Worm (Caenorhabditis elegans) whole organism, L3 larva: Measurements from ENCODE around the gene act-2.

ENCODE experiments used
- R02D3.7 ChIP-seq: fragments of 150-350 bp; optimal IDR thresholded peaks from 2 replicates; lab custom pipeline; 2014; ENCODE audit warnings: missing biosample characterization, missing genetic modification characterization
- ZK546.5 ChIP-seq: sonication (generic microtip); optimal IDR thresholded peaks from 2 replicates; lab custom pipeline; 2017; ENCODE audit warnings: missing biosample characterization, missing genetic modification characterization
- aly-2 ChIP-seq: fragments of 150-350 bp; optimal IDR thresholded peaks from 2 replicates; lab custom pipeline; 2014; ENCODE audit warnings: missing biosample characterization, missing genetic modification characterization
- ama-1 ChIP-seq: fragments of 150-350 bp; optimal IDR thresholded peaks from 2 replicates; lab custom pipeline; 2018
- ceh-16 ChIP-seq: sonication (generic microtip); optimal IDR thresholded peaks from 2 replicates; lab custom pipeline; 2017; ENCODE audit warnings: missing biosample characterization, missing genetic modification characterization
- ceh-28 ChIP-seq: fragments of 150-350 bp; optimal IDR thresholded peaks from 2 replicates; lab custom pipeline; 2014; ENCODE audit warnings: missing biosample characterization, missing genetic modification reagents, missing genetic modification characterization
- ceh-82 ChIP-seq: fragments of 150-350 bp; optimal IDR thresholded peaks from 2 replicates; lab custom pipeline; 2014; ENCODE audit warnings: missing biosample characterization, missing genetic modification characterization
- ceh-9 ChIP-seq: sonication (generic microtip); optimal IDR thresholded peaks from 2 replicates; lab custom pipeline; 2018; ENCODE audit warnings: missing biosample characterization, missing genetic modification characterization
- egl-5 ChIP-seq: fragments of 150-350 bp; optimal IDR thresholded peaks from 2 replicates; lab custom pipeline; 2017; ENCODE audit warnings: missing biosample characterization, missing genetic modification reagents, missing genetic modification characterization, inconsistent platforms
- elt-1 ChIP-seq: fragments of 150-350 bp; optimal IDR thresholded peaks from 2 replicates; lab custom pipeline; 2014; ENCODE audit warnings: missing biosample characterization, missing genetic modification characterization
- elt-2 ChIP-seq: sonication (generic microtip); optimal IDR thresholded peaks from 2 replicates; lab custom pipeline; 2016; ENCODE audit warnings: missing genetic modification reagents, mild to moderate bottlenecking, missing genetic modification characterization, missing compliant biosample characterization
- elt-3 ChIP-seq, 3 experiments: fragments of 150-350 bp in 1 of 3; sonication (generic microtip) in 2 of 3; optimal IDR thresholded peaks; 2 replicates in 2 of 3; 4 replicates in 1 of 3; lab custom pipeline; 2014 to 2017; ENCODE audit warnings: missing biosample characterization in 3 of 3, missing genetic modification characterization in 3 of 3
- fkh-10 ChIP-seq: sonication (generic microtip); optimal IDR thresholded peaks from 2 replicates; lab custom pipeline; 2017; ENCODE audit warnings: missing biosample characterization, missing genetic modification reagents, missing genetic modification characterization
- fkh-2 ChIP-seq: fragments of 150-350 bp; optimal IDR thresholded peaks from 2 replicates; lab custom pipeline; 2014; ENCODE audit warnings: missing biosample characterization, missing genetic modification reagents, missing genetic modification characterization
- jun-1 ChIP-seq: fragments of 150-350 bp; optimal IDR thresholded peaks from 2 replicates; lab custom pipeline; 2014; ENCODE audit warnings: missing biosample characterization, missing genetic modification reagents, missing genetic modification characterization
- lin-15B ChIP-seq: fragments of 150-350 bp; optimal IDR thresholded peaks from 2 replicates; lab custom pipeline; 2014; ENCODE audit warnings: missing biosample characterization, missing genetic modification characterization
- mml-1 ChIP-seq: fragments of 150-350 bp; sonication (generic microtip); optimal IDR thresholded peaks from 3 replicates; lab custom pipeline; 2014; ENCODE audit warnings: missing biosample characterization, missing genetic modification characterization
- nfya-1 ChIP-seq: sonication (generic microtip); optimal IDR thresholded peaks from 2 replicates; lab custom pipeline; 2017; ENCODE audit warnings: missing genetic modification characterization, mild to moderate bottlenecking, missing compliant biosample characterization, antibody characterized with exemption, moderate library complexity; ENCODE audit not compliant: insufficient read depth
- nhr-11 ChIP-seq: fragments of 150-350 bp; optimal IDR thresholded peaks from 2 replicates; lab custom pipeline; 2014; ENCODE audit warnings: missing biosample characterization, missing genetic modification characterization
- nhr-23 ChIP-seq: fragments of 150-350 bp; optimal IDR thresholded peaks from 2 replicates; lab custom pipeline; 2014; ENCODE audit warnings: missing biosample characterization, missing genetic modification reagents, missing genetic modification characterization
- nhr-25 ChIP-seq: sonication (generic microtip); optimal IDR thresholded peaks from 2 replicates; lab custom pipeline; 2017; ENCODE audit warnings: missing biosample characterization, missing genetic modification characterization
- nhr-43 ChIP-seq: sonication (generic microtip); optimal IDR thresholded peaks from 2 replicates; lab custom pipeline; 2016; ENCODE audit warnings: mild to moderate bottlenecking, missing genetic modification characterization, missing compliant biosample characterization; ENCODE audit not compliant: poor library complexity, severe bottlenecking
- nhr-77 ChIP-seq: fragments of 150-350 bp; optimal IDR thresholded peaks from 2 replicates; lab custom pipeline; 2014; ENCODE audit warnings: missing biosample characterization, missing genetic modification characterization
- pqm-1 ChIP-seq: fragments of 150-350 bp; optimal IDR thresholded peaks from 2 replicates; lab custom pipeline; 2017; ENCODE audit warnings: missing biosample characterization, missing genetic modification characterization, inconsistent platforms
- sea-2 ChIP-seq: fragments of 150-350 bp; sonication (generic microtip); optimal IDR thresholded peaks from 4 replicates; lab custom pipeline; 2014; ENCODE audit warnings: missing biosample characterization, missing genetic modification reagents, missing genetic modification characterization
- snpc-4 ChIP-seq: fragments of 150-350 bp; optimal IDR thresholded peaks from 2 replicates; lab custom pipeline; 2014; ENCODE audit warnings: missing biosample characterization, missing genetic modification characterization
- tbx-2 ChIP-seq: sonication (generic microtip); optimal IDR thresholded peaks from 2 replicates; lab custom pipeline; 2016; ENCODE audit warnings: mild to moderate bottlenecking, missing genetic modification characterization, missing compliant biosample characterization
- unc-39 ChIP-seq: sonication (generic microtip); optimal IDR thresholded peaks from 4 replicates; lab custom pipeline; 2017; ENCODE audit warnings: missing biosample characterization, missing genetic modification characterization
- zag-1 ChIP-seq: fragments of 150-350 bp; optimal IDR thresholded peaks from 2 replicates; lab custom pipeline; 2014; ENCODE audit warnings: missing biosample characterization, missing genetic modification characterization
- ztf-4 ChIP-seq: fragments of 150-350 bp; optimal IDR thresholded peaks from 2 replicates; lab custom pipeline; 2014; ENCODE audit warnings: missing biosample characterization, missing genetic modification characterization

The act-2 gene

ce11 chrV:11095873-11096272 lies 17.9 kb upstream of the act-2 start, which contains the start of gene Y42A5A.3:
TSS of gene Y42A5A.3 (minus strand) at chrV:11095973.
- TF ChIP-seq fkh-10 (GFP tag; lab: Kevin White, UChicago) (no peak), ceh-16 (tag; lab: Kevin White, UChicago) (no peak), ama-1 (lab: Kevin White, UChicago) (no peak), elt-1 (tag; lab: Kevin White, UChicago) (no peak), fkh-2 (tag; lab: Kevin White, UChicago) (no peak), unc-39 (no peak), sea-2 (GFP tag; lab: Kevin White, UChicago) (no peak), R02D3.7 (tag; lab: Kevin White, UChicago) (no peak), nhr-77 (no peak)

ce11 chrV:11094698-11095097 lies 16.7 kb upstream of the act-2 start:
- TF ChIP-seq mml-1 (no peak), nhr-11 (tag; lab: Kevin White, UChicago) (no peak), ceh-9 (tag; lab: Kevin White, UChicago) (no peak), nhr-77 (no peak), egl-5 (tag; lab: Kevin White, UChicago) (no peak), elt-1 (tag; lab: Kevin White, UChicago) (peak; percentile 35), aly-2 (no peak), unc-39 (no peak), snpc-4 (tag; lab: Kevin White, UChicago) (no peak), nfya-1 (no peak), ZK546.5 (tag; lab: Kevin White, UChicago) (no peak), fkh-10 (GFP tag; lab: Kevin White, UChicago) (no peak), tbx-2 (no peak), nhr-43 (tag; lab: Kevin White, UChicago) (no peak), ceh-28 (tag; lab: Kevin White, UChicago) (no peak), pqm-1 (no peak), nhr-23 (peak; percentile 2), R02D3.7 (tag; lab: Kevin White, UChicago) (no peak), jun-1 (tag; lab: Kevin White, UChicago) (peak; percentile 25), ceh-82 (no peak), ztf-4 (tag; lab: Kevin White, UChicago) (no peak), lin-15B (tag; lab: Kevin White, UChicago) (no peak), elt-3 (tag; optimal IDR thresholded peaks at IDR 0.05; lab: Kevin White, UChicago) (no peak), nhr-25 (tag; lab: Kevin White, UChicago) (no peak), fkh-2 (tag; lab: Kevin White, UChicago) (no peak)

- TF ChIP-seq zag-1 (tag; lab: Kevin White, UChicago) (no peak), elt-1 (tag; lab: Kevin White, UChicago) (peak; percentile 65), nhr-25 (tag; lab: Kevin White, UChicago) (peak; percentile 13)
- TF ChIP-seq, all 47 proteins: peak for 2
Measured at ce11 chrV:11093163-11094091, 15.5 kb upstream of the act-2 start, which contains the start of gene lact-8. TSS of gene lact-8 (minus strand) at chrV:11093607.

ce11 chrV:11087519-11087998 lies 9.6 kb upstream of the act-2 start, which contains the start of gene Y42A5A.1:
TSS of gene Y42A5A.1 (plus strand) at chrV:11087948.
- TF ChIP-seq nhr-43 (tag; lab: Kevin White, UChicago) (no peak), nhr-25 (tag; lab: Kevin White, UChicago) (peak; percentile 3)

ce11 chrV:11087119-11087518 lies 9.2 kb upstream of the act-2 start:
- peak; percentile 35 for TF ChIP-seq pqm-1
- TF ChIP-seq nhr-43 (tag; lab: Kevin White, UChicago): no peak
- TF ChIP-seq elt-2 (tag; lab: Kevin White, UChicago): peak; percentile 85
